Worm (Caenorhabditis elegans) whole organism, L3 larva: ENCODE measurements around the gene tbx-31.

ENCODE experiments used
- R02D3.7 ChIP-seq: fragments of 150-350 bp; optimal IDR thresholded peaks from 2 replicates; lab custom pipeline; 2014; ENCODE audit warnings: missing biosample characterization, missing genetic modification characterization
- ZK546.5 ChIP-seq: sonication (generic microtip); optimal IDR thresholded peaks from 2 replicates; lab custom pipeline; 2017; ENCODE audit warnings: missing biosample characterization, missing genetic modification characterization
- aly-2 ChIP-seq: fragments of 150-350 bp; optimal IDR thresholded peaks from 2 replicates; lab custom pipeline; 2014; ENCODE audit warnings: missing biosample characterization, missing genetic modification characterization
- ama-1 ChIP-seq: fragments of 150-350 bp; optimal IDR thresholded peaks from 2 replicates; lab custom pipeline; 2018
- ceh-28 ChIP-seq: fragments of 150-350 bp; optimal IDR thresholded peaks from 2 replicates; lab custom pipeline; 2014; ENCODE audit warnings: missing biosample characterization, missing genetic modification reagents, missing genetic modification characterization
- ceh-82 ChIP-seq: fragments of 150-350 bp; optimal IDR thresholded peaks from 2 replicates; lab custom pipeline; 2014; ENCODE audit warnings: missing biosample characterization, missing genetic modification characterization
- daf-12 ChIP-seq: fragments of 150-350 bp; optimal IDR thresholded peaks from 2 replicates; lab custom pipeline; 2014; ENCODE audit warnings: missing biosample characterization, missing genetic modification reagents, missing genetic modification characterization
- egl-27 ChIP-seq: sonication (generic microtip); optimal IDR thresholded peaks from 4 replicates; lab custom pipeline; 2017; ENCODE audit warnings: missing biosample characterization, missing genetic modification reagents, missing genetic modification characterization
- elt-1 ChIP-seq: fragments of 150-350 bp; optimal IDR thresholded peaks from 2 replicates; lab custom pipeline; 2014; ENCODE audit warnings: missing biosample characterization, missing genetic modification characterization
- elt-2 ChIP-seq: sonication (generic microtip); optimal IDR thresholded peaks from 2 replicates; lab custom pipeline; 2016; ENCODE audit warnings: missing genetic modification reagents, mild to moderate bottlenecking, missing genetic modification characterization, missing compliant biosample characterization
- elt-3 ChIP-seq, 3 experiments: fragments of 150-350 bp in 1 of 3; sonication (generic microtip) in 2 of 3; optimal IDR thresholded peaks; 2 replicates in 2 of 3; 4 replicates in 1 of 3; lab custom pipeline; 2014 to 2017; ENCODE audit warnings: missing biosample characterization in 3 of 3, missing genetic modification characterization in 3 of 3
- eor-1 ChIP-seq, 2 experiments: fragments of 150-350 bp; optimal IDR thresholded peaks; 2 replicates each; lab custom pipeline; 2014 to 2018; ENCODE audit warnings: missing biosample characterization in 2 of 2, missing genetic modification characterization in 2 of 2
- fkh-10 ChIP-seq: sonication (generic microtip); optimal IDR thresholded peaks from 2 replicates; lab custom pipeline; 2017; ENCODE audit warnings: missing biosample characterization, missing genetic modification reagents, missing genetic modification characterization
- fkh-2 ChIP-seq: fragments of 150-350 bp; optimal IDR thresholded peaks from 2 replicates; lab custom pipeline; 2014; ENCODE audit warnings: missing biosample characterization, missing genetic modification reagents, missing genetic modification characterization
- fos-1 ChIP-seq: fragments of 150-350 bp; optimal IDR thresholded peaks from 2 replicates; lab custom pipeline; 2014; ENCODE audit warnings: missing biosample characterization, missing genetic modification characterization
- hmg-11 ChIP-seq: sonication (generic microtip); optimal IDR thresholded peaks from 2 replicates; lab custom pipeline; 2016; ENCODE audit warnings: missing genetic modification characterization, missing compliant biosample characterization
- lin-15B ChIP-seq: fragments of 150-350 bp; optimal IDR thresholded peaks from 2 replicates; lab custom pipeline; 2014; ENCODE audit warnings: missing biosample characterization, missing genetic modification characterization
- lin-39 ChIP-seq: fragments of 150-350 bp; optimal IDR thresholded peaks from 2 replicates; lab custom pipeline; 2018; ENCODE audit warnings: missing biosample characterization, missing genetic modification reagents, missing genetic modification characterization
- lsy-12 ChIP-seq: sonication (generic microtip); optimal IDR thresholded peaks from 2 replicates; lab custom pipeline; 2016; ENCODE audit warnings: mild to moderate bottlenecking, missing genetic modification characterization, missing compliant biosample characterization
- nfya-1 ChIP-seq: sonication (generic microtip); optimal IDR thresholded peaks from 2 replicates; lab custom pipeline; 2017; ENCODE audit warnings: missing genetic modification characterization, mild to moderate bottlenecking, missing compliant biosample characterization, antibody characterized with exemption, moderate library complexity; ENCODE audit not compliant: insufficient read depth
- nhr-11 ChIP-seq: fragments of 150-350 bp; optimal IDR thresholded peaks from 2 replicates; lab custom pipeline; 2014; ENCODE audit warnings: missing biosample characterization, missing genetic modification characterization
- nhr-12 ChIP-seq: fragments of 150-350 bp; optimal IDR thresholded peaks from 2 replicates; lab custom pipeline; 2014; ENCODE audit warnings: missing biosample characterization, missing genetic modification characterization
- nhr-237 ChIP-seq: fragments of 150-350 bp; optimal IDR thresholded peaks from 2 replicates; lab custom pipeline; 2014; ENCODE audit warnings: missing biosample characterization, missing genetic modification characterization
- nhr-25 ChIP-seq: sonication (generic microtip); optimal IDR thresholded peaks from 2 replicates; lab custom pipeline; 2017; ENCODE audit warnings: missing biosample characterization, missing genetic modification characterization
- nhr-67 ChIP-seq: fragments of 150-350 bp; optimal IDR thresholded peaks from 2 replicates; lab custom pipeline; 2014; ENCODE audit warnings: missing biosample characterization, missing genetic modification characterization
- nhr-76 ChIP-seq: fragments of 150-350 bp; sonication (generic microtip); optimal IDR thresholded peaks from 5 replicates; lab custom pipeline; 2014; ENCODE audit warnings: missing biosample characterization, missing genetic modification characterization
- nhr-77 ChIP-seq: fragments of 150-350 bp; optimal IDR thresholded peaks from 2 replicates; lab custom pipeline; 2014; ENCODE audit warnings: missing biosample characterization, missing genetic modification characterization
- pha-4 ChIP-seq: fragments of 150-350 bp; optimal IDR thresholded peaks from 2 replicates; lab custom pipeline; 2014; ENCODE audit warnings: missing biosample characterization, missing genetic modification reagents, missing genetic modification characterization
- pqm-1 ChIP-seq: fragments of 150-350 bp; optimal IDR thresholded peaks from 2 replicates; lab custom pipeline; 2017; ENCODE audit warnings: missing biosample characterization, missing genetic modification characterization, inconsistent platforms
- skn-1 ChIP-seq: fragments of 150-350 bp; optimal IDR thresholded peaks from 2 replicates; lab custom pipeline; 2014; ENCODE audit warnings: missing biosample characterization, missing genetic modification characterization
- tbx-2 ChIP-seq: sonication (generic microtip); optimal IDR thresholded peaks from 2 replicates; lab custom pipeline; 2016; ENCODE audit warnings: mild to moderate bottlenecking, missing genetic modification characterization, missing compliant biosample characterization
- ztf-11 ChIP-seq: fragments of 150-350 bp; optimal IDR thresholded peaks from 2 replicates; lab custom pipeline; 2014; ENCODE audit warnings: missing biosample characterization, missing genetic modification characterization
- ztf-4 ChIP-seq: fragments of 150-350 bp; optimal IDR thresholded peaks from 2 replicates; lab custom pipeline; 2014; ENCODE audit warnings: missing biosample characterization, missing genetic modification characterization

The tbx-31 gene

DNA sequence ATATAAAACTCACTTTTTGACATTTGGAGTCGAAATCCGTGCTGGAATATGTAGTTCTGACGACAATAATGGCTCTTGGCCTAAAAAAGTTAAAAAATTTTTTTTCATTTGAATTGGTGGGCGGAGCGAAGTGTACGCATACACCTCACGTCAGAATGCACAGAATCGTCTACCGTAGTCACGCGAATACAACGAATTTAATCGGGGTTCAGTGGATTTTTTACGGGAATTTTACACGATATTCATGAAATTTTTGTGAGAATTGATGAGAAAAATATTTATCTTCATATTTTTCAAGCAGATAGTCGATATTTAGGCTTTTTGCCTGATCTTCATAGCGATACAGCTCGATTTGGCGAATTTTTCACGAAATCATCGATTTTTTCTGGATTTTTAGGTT is 5.2 kb downstream of the tbx-31 start, which contains the start of gene R09H3.3:
TSS of gene R09H3.3 (minus strand) at position 101 of the 400 bp plus-strand sequence.
- TF ChIP-seq eor-1 (tag; optimal IDR thresholded peaks at IDR 0.05; lab: Kevin White, UChicago) (no peak), pha-4 (tag; lab: Kevin White, UChicago) (no peak)

DNA sequence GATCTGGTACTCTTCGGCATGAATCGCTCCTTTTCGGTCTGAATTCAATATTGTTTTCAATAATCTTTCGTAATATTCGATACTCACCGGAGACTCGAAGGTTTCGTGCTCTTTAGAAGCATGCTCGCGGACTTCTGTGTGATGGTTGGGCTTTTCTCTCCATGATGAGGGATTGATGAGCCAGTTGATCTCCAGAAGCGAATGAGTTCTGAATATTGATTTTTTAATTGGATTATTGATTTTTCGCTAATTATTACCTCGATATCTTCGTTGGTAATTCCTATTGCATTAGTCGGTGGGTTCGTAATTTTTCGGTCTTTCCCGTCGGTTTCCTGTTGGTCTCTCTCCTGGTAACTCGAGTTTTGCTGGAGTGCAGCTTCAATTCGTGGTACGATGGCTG is 6.9 kb downstream of the tbx-31 start:
- TF ChIP-seq ceh-28 (tag; lab: Kevin White, UChicago) (peak; percentile 19), ZK546.5 (tag; lab: Kevin White, UChicago) (no peak)

DNA sequence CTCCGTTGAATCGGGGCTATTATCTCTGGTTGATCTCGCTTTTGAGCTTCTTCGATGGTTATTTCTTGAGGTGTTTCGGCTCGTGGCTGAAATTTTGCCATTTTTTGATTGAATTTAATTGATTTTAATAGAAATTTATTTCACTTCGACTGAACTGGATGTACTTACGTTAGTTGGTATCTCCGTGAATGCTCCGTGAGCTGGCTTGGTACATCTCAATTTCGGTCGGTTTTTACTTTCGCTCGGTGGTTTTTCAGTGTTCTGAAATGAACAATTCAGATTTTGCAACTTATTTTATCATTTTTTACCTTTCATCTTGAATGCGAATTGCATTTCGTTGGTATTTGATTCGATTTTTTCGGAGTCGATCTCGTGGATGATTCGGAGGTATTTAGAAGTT is 9.0 kb downstream of the tbx-31 start, which contains the start of gene R09H3.2:
TSS of gene R09H3.2 (minus strand) at position 101 of the 400 bp plus-strand sequence.
- TF ChIP-seq fkh-2 (no peak), nfya-1 (no peak), nhr-77 (tag; lab: Kevin White, UChicago) (no peak), nhr-76 (no peak), fos-1 (tag; lab: Kevin White, UChicago) (no peak), nhr-237 (tag; lab: Kevin White, UChicago) (no peak), aly-2 (tag; lab: Kevin White, UChicago) (no peak), egl-27 (tag; lab: Kevin White, UChicago) (no peak), R02D3.7 (tag; lab: Kevin White, UChicago) (no peak), nhr-67 (tag; lab: Kevin White, UChicago) (no peak), tbx-2 (tag; lab: Kevin White, UChicago) (no peak), ceh-82 (tag; lab: Kevin White, UChicago) (no peak), ztf-4 (no peak), lsy-12 (no peak)

DNA sequence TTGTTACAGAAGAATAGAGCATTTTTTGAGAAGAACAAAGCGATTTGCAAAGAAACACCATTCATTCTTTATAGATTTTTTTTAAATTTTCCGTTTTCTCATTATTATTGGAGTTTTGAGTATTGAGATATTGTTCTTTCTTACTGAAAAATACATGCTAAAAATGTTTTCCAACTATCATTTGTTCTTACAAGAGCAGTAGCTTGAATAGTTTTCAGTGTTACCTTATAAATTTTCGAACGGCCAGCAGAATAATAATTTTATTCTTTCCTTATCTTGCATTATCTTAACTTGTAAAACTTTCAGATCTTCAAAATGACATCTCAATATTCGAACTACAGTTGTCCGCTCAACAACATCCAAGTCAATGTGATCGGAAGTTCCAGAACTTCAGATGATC is 18.7 kb downstream of the tbx-31 start, which contains the start of gene tbx-32:
TSS of gene tbx-32 (plus strand) at position 301 of the 400 bp plus-strand sequence.
- TF ChIP-seq pha-4 (tag; lab: Kevin White, UChicago) (no peak), nhr-25 (tag; lab: Kevin White, UChicago) (no peak), elt-3 (tag; optimal IDR thresholded peaks at IDR 0.05; lab: Kevin White, UChicago) (no peak)
- TF ChIP-seq, all 47 proteins: peak for 0

DNA sequence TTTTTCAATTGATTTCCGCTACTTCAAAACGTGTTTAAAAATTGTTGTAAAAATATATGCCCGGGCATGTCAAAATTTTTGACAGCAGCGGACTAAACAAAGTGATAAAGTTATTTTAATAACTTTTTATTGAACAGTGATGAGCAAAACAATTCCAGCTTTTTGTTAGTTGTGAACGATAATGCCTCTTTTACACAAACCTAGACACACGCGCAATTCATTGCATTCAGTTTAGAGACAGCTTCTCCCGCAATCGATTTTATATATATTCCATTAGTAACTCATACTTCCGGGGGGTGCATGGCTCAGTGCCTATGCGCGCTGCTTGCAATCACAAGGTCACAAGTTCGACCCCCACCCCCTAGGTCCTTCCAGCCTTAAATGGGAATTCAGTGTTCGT is 19.8 kb downstream of the tbx-31 start, which contains the start of gene ZK380.6:
TSS of gene ZK380.6 (plus strand) at position 301 of the 400 bp plus-strand sequence.
- TF ChIP-seq elt-1 (tag; lab: Kevin White, UChicago): no peak

DNA sequence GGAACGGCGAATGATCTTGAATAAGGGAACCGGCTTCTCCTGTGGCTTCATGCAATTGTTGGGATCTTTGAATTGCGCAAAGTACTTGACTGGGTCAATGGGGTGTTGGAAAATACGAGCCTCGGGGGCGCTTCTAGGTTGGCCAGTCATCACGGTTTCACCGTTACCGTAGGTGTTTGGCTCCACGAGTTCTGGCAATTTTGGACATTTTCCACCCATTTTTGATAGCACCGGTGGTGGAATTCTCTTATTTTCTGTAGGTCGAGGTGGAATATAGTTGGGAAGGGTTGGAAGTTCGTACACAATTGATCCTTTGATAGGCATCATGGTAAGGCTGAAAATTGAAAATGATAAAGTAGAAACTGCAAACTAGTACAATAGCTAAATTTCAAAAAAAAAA is 22.3 kb downstream of the tbx-31 start, which contains the start of gene ZK380.4:
TSS of gene ZK380.4 (minus strand) at position 327 of the 400 bp plus-strand sequence.
- TF ChIP-seq nhr-12 (no peak), daf-12 (tag; lab: Kevin White, UChicago) (no peak), nhr-237 (tag; lab: Kevin White, UChicago) (no peak), ceh-82 (tag; lab: Kevin White, UChicago) (no peak), nfya-1 (no peak), elt-2 (tag; lab: Kevin White, UChicago) (no peak), nhr-11 (tag; lab: Kevin White, UChicago) (no peak), fos-1 (tag; lab: Kevin White, UChicago) (no peak), lin-15B (tag; lab: Kevin White, UChicago) (no peak), ztf-11 (tag; lab: Kevin White, UChicago) (no peak), nhr-25 (tag; lab: Kevin White, UChicago) (no peak), fkh-10 (GFP tag; lab: Kevin White, UChicago) (no peak), skn-1 (tag; lab: Kevin White, UChicago) (no peak), pqm-1 (no peak), ama-1 (lab: Kevin White, UChicago) (no peak), nhr-67 (tag; lab: Kevin White, UChicago) (no peak), lin-39 (tag; lab: Kevin White, UChicago) (no peak), hmg-11 (tag; lab: Kevin White, UChicago) (no peak), elt-1 (tag; lab: Kevin White, UChicago) (no peak)
